Worm (Caenorhabditis elegans): ENCODE results near the gene C38C6.3.

- TF ChIP-seq klf-2 (GFP tag; conservative IDR thresholded peaks at IDR 0.05): no peak
- no peak for TF ChIP-seq cog-1 (tag; optimal IDR thresholded peaks at IDR 0.05)
Observed at ce11 chrII:14606172-14606571, 26.8 kb upstream of the C38C6.3 start, which contains the start of gene arl-3.

All from whole organism, midembryonic.